Fruit fly (Drosophila melanogaster) whole organism, embryonic: ENCODE data around the gene lwr.

Source experiments
- CG1024 ChIP-seq: fragments of 200-800 bp; sonication (Bioruptor generic); IDR thresholded peaks from 2 replicates; pipeline ENCODE4 v1.3.6; 2022; ENCODE audit warnings: missing biosample characterization, missing genetic modification characterization
- CG10267 ChIP-seq: fragments of 200-800 bp; sonication (Bioruptor generic); optimal IDR thresholded peaks from 2 replicates; lab custom pipeline; 2018; ENCODE audit warnings: missing biosample characterization, mild to moderate bottlenecking, missing genetic modification characterization, moderate library complexity
- CG10274 ChIP-seq: fragments of 200-800 bp; sonication (Bioruptor generic); optimal IDR thresholded peaks from 3 replicates; lab custom pipeline; 2017; ENCODE audit warnings: missing biosample characterization, mild to moderate bottlenecking, missing genetic modification characterization
- CG11398 ChIP-seq: fragments of 200-800 bp; sonication (Bioruptor generic); optimal IDR thresholded peaks from 2 replicates; lab custom pipeline; 2016; ENCODE audit warnings: missing biosample characterization, missing genetic modification characterization
- CG11504 ChIP-seq: fragments of 200-800 bp; sonication (Bioruptor generic); optimal IDR thresholded peaks from 3 replicates; lab custom pipeline; 2019; ENCODE audit warnings: missing biosample characterization, mild to moderate bottlenecking, missing genetic modification characterization, moderate library complexity
- CG13287 ChIP-seq: fragments of 200-800 bp; sonication (Bioruptor generic); IDR thresholded peaks from 2 replicates; pipeline ENCODE4 v1.3.6; 2022; ENCODE audit warnings: missing biosample characterization, missing genetic modification characterization; ENCODE audit not compliant: partially characterized antibody
- CG15073 ChIP-seq: fragments of 200-800 bp; sonication (Bioruptor generic); optimal IDR thresholded peaks from 2 replicates; lab custom pipeline; 2016; ENCODE audit warnings: missing biosample characterization, missing genetic modification characterization
- CG17385 ChIP-seq: fragments of 200-800 bp; sonication (Bioruptor generic); optimal IDR thresholded peaks from 3 replicates; lab custom pipeline; 2018; ENCODE audit warnings: missing biosample characterization, mild to moderate bottlenecking, missing genetic modification characterization
- CG2199 ChIP-seq: fragments of 200-800 bp; sonication (Bioruptor generic); IDR thresholded peaks from 3 replicates; pipeline ENCODE4 v1.3.6; 2022; ENCODE audit warnings: missing biosample characterization, missing genetic modification characterization
- CG31224 ChIP-seq: fragments of 200-800 bp; sonication (Bioruptor generic); IDR thresholded peaks from 2 replicates; pipeline ENCODE4 v1.3.6; 2022; ENCODE audit warnings: missing biosample characterization, missing genetic modification characterization
- CG34224 ChIP-seq: fragments of 200-800 bp; sonication (Bioruptor generic); IDR thresholded peaks from 3 replicates; pipeline ENCODE4 v1.3.6; 2022; ENCODE audit warnings: missing biosample characterization, missing genetic modification characterization; ENCODE audit not compliant: partially characterized antibody
- CG7928 ChIP-seq: fragments of 200-800 bp; sonication (Bioruptor generic); optimal IDR thresholded peaks from 2 replicates; lab custom pipeline; 2017; ENCODE audit warnings: missing biosample characterization, mild to moderate bottlenecking, missing genetic modification characterization
- CoRest ChIP-seq: fragments of 200-800 bp; sonication (Bioruptor generic); optimal IDR thresholded peaks from 3 replicates; lab custom pipeline; 2018; ENCODE audit warnings: missing biosample characterization, mild to moderate bottlenecking, missing genetic modification characterization, moderate library complexity
- CrebB ChIP-seq: fragments of 200-800 bp; sonication (Bioruptor generic); optimal IDR thresholded peaks from 3 replicates; lab custom pipeline; 2018; ENCODE audit warnings: missing biosample characterization, mild to moderate bottlenecking, missing genetic modification characterization
- Ets65A ChIP-seq: fragments of 200-800 bp; sonication (Bioruptor generic); peaks from one replicate; lab custom pipeline; 2016; ENCODE audit warnings: missing biosample characterization, missing genetic modification characterization
- GATAe ChIP-seq: fragments of 200-800 bp; sonication (Bioruptor generic); conservative IDR thresholded peaks from 2 replicates; pipeline ENCODE4 v1.3.6; 2022; ENCODE audit warnings: missing biosample characterization, missing genetic modification characterization
- Gug ChIP-seq: fragments of 200-800 bp; sonication (Bioruptor generic); IDR thresholded peaks from 4 replicates; pipeline ENCODE4 v1.3.6; 2022; ENCODE audit warnings: missing biosample characterization, missing genetic modification characterization
- HLH4C ChIP-seq: fragments of 200-800 bp; sonication (Bioruptor generic); IDR thresholded peaks from 3 replicates; pipeline ENCODE4 v1.3.6; 2022; ENCODE audit warnings: missing biosample characterization, missing genetic modification characterization; ENCODE audit not compliant: partially characterized antibody
- Hand ChIP-seq: fragments of 200-800 bp; sonication (Bioruptor generic); optimal IDR thresholded peaks from 2 replicates; lab custom pipeline; 2017; ENCODE audit warnings: mild to moderate bottlenecking, missing biosample characterization, missing genetic modification reagents, missing genetic modification characterization
- HmgD ChIP-seq: fragments of 200-800 bp; sonication (Bioruptor generic); optimal IDR thresholded peaks from 3 replicates; lab custom pipeline; 2016; ENCODE audit warnings: missing biosample characterization, missing genetic modification characterization
- Mad ChIP-seq: fragments of 200-800 bp; sonication (Bioruptor generic); optimal IDR thresholded peaks from 2 replicates; lab custom pipeline; 2016; ENCODE audit warnings: missing biosample characterization, missing genetic modification characterization
- Ssrp ChIP-seq: fragments of 200-800 bp; sonication (Bioruptor generic); optimal IDR thresholded peaks from 2 replicates; lab custom pipeline; 2018; ENCODE audit warnings: missing biosample characterization, mild to moderate bottlenecking, missing genetic modification characterization, moderate library complexity
- Stat92E ChIP-seq, 3 experiments: fragments of >200 bp in 2 of 3; fragments of 200-800 bp in 1 of 3; sonication (Bioruptor generic) in 1 of 3; optimal IDR thresholded peaks; 2 replicates each; lab custom pipeline; 2017 to 2019; ENCODE audit warnings: missing biosample characterization in 3 of 3, missing genetic modification characterization in 3 of 3, mild to moderate bottlenecking in 1 of 3, moderate library complexity in 1 of 3
- Xrp1 ChIP-seq: fragments of 200-800 bp; sonication (Bioruptor generic); IDR thresholded peaks from 2 replicates; pipeline ENCODE4 v1.3.6; 2022; ENCODE audit warnings: missing biosample characterization, missing genetic modification characterization
- amos ChIP-seq: fragments of 200-800 bp; sonication (Bioruptor generic); IDR thresholded peaks from 2 replicates; pipeline ENCODE4 v1.3.6; 2022; ENCODE audit warnings: missing biosample characterization, missing genetic modification characterization; ENCODE audit not compliant: partially characterized antibody
- ato ChIP-seq: fragments of 200-800 bp; sonication (Bioruptor generic); IDR thresholded peaks from 2 replicates; pipeline ENCODE4 v1.3.6; 2022; ENCODE audit warnings: missing biosample characterization, missing genetic modification characterization; ENCODE audit not compliant: partially characterized antibody
- bbx ChIP-seq: fragments of 200-800 bp; sonication (Bioruptor generic); IDR thresholded peaks from 2 replicates; pipeline ENCODE4 v1.3.6; 2022; ENCODE audit warnings: missing biosample characterization, missing genetic modification characterization; ENCODE audit not compliant: partially characterized antibody
- btn ChIP-seq: fragments of 200-800 bp; sonication (Bioruptor generic); optimal IDR thresholded peaks from 2 replicates; lab custom pipeline; 2016; ENCODE audit warnings: missing biosample characterization, missing genetic modification characterization
- crp ChIP-seq, 2 experiments: fragments of 200-800 bp; sonication (Bioruptor generic); optimal IDR thresholded peaks; 2 replicates in 1 of 2; 3 replicates in 1 of 2; lab custom pipeline; 2017; ENCODE audit warnings: missing biosample characterization in 2 of 2, missing genetic modification characterization in 2 of 2, mild to moderate bottlenecking in 1 of 2, moderate library complexity in 1 of 2
- exex ChIP-seq: fragments of 200-800 bp; sonication (Bioruptor generic); optimal IDR thresholded peaks from 4 replicates; lab custom pipeline; 2018; ENCODE audit warnings: missing biosample characterization, mild to moderate bottlenecking, missing genetic modification characterization, moderate library complexity
- fru ChIP-seq: fragments of >200 bp; optimal IDR thresholded peaks from 2 replicates; lab custom pipeline; 2017
- gce ChIP-seq: fragments of 200-800 bp; sonication (Bioruptor generic); IDR thresholded peaks from 3 replicates; pipeline ENCODE4 v1.3.6; 2022; ENCODE audit warnings: missing biosample characterization, missing genetic modification characterization
- gfzf ChIP-seq: fragments of 200-800 bp; sonication (Bioruptor generic); optimal IDR thresholded peaks from 2 replicates; lab custom pipeline; 2016; ENCODE audit warnings: missing biosample characterization, mild to moderate bottlenecking, missing genetic modification characterization, moderate library complexity
- her ChIP-seq: fragments of 200-800 bp; sonication (Bioruptor generic); optimal IDR thresholded peaks from 2 replicates; lab custom pipeline; 2016; ENCODE audit warnings: missing biosample characterization, missing genetic modification characterization
- jigr1 ChIP-seq: fragments of 200-800 bp; sonication (Bioruptor generic); IDR thresholded peaks from 3 replicates; pipeline ENCODE4 v1.3.6; 2022; ENCODE audit warnings: missing biosample characterization, missing genetic modification characterization
- lov ChIP-seq, 2 experiments: fragments of 200-800 bp in 1 of 2; fragments of >200 bp in 1 of 2; sonication (Bioruptor generic) in 1 of 2; IDR thresholded peaks in 1 of 2; optimal IDR thresholded peaks in 1 of 2; 2 replicates in 1 of 2; 3 replicates in 1 of 2; pipeline versions ENCODE4 v1.3.6 to Lab custom; 2017 to 2022; ENCODE audit warnings: missing biosample characterization in 1 of 2, missing genetic modification characterization in 1 of 2
- org-1 ChIP-seq: fragments of 200-800 bp; sonication (Bioruptor generic); optimal IDR thresholded peaks from 2 replicates; lab custom pipeline; 2017; ENCODE audit warnings: missing biosample characterization, missing genetic modification characterization
- pzg ChIP-seq: fragments of 200-800 bp; sonication (Bioruptor generic); optimal IDR thresholded peaks from 3 replicates; lab custom pipeline; 2018; ENCODE audit warnings: missing biosample characterization, mild to moderate bottlenecking, missing genetic modification characterization, moderate library complexity
- rib ChIP-seq: fragments of 200-800 bp; sonication (Bioruptor generic); IDR thresholded peaks from 2 replicates; pipeline ENCODE4 v1.3.6; 2022; ENCODE audit warnings: missing biosample characterization, missing genetic modification characterization
- salm ChIP-seq: fragments of 200-800 bp; sonication (Bioruptor generic); optimal IDR thresholded peaks from 2 replicates; lab custom pipeline; 2018; ENCODE audit warnings: missing biosample characterization, mild to moderate bottlenecking, missing genetic modification characterization
- sens ChIP-seq: fragments of 200-800 bp; sonication (Bioruptor generic); peaks from one replicate; lab custom pipeline; 2016; ENCODE audit warnings: missing biosample characterization, missing genetic modification characterization
- slbo ChIP-seq: fragments of 200-800 bp; sonication (Bioruptor generic); IDR thresholded peaks from 2 replicates; pipeline ENCODE4 v1.3.6; 2022; ENCODE audit warnings: missing biosample characterization, missing genetic modification characterization
- sna ChIP-seq: fragments of 200-800 bp; sonication (Bioruptor generic); IDR thresholded peaks from 2 replicates; pipeline ENCODE4 v1.3.6; 2022; ENCODE audit warnings: missing biosample characterization, missing genetic modification characterization; ENCODE audit not compliant: partially characterized antibody
- tgo ChIP-seq: fragments of 200-800 bp; sonication (Bioruptor generic); IDR thresholded peaks from 3 replicates; pipeline ENCODE4 v1.3.6; 2022; ENCODE audit warnings: missing biosample characterization, missing genetic modification characterization
- tna ChIP-seq: fragments of 200-800 bp; sonication (Bioruptor generic); IDR thresholded peaks from 2 replicates; pipeline ENCODE4 v1.3.6; 2022; ENCODE audit warnings: missing biosample characterization, missing genetic modification characterization; ENCODE audit not compliant: partially characterized antibody
- toy ChIP-seq: fragments of 200-800 bp; sonication (Bioruptor generic); IDR thresholded peaks from 2 replicates; pipeline ENCODE4 v1.3.6; 2022; ENCODE audit warnings: missing biosample characterization, missing genetic modification characterization
- twi ChIP-seq: fragments of 200-800 bp; optimal IDR thresholded peaks from 2 replicates; lab custom pipeline; 2019; ENCODE audit warnings: missing biosample characterization, mild to moderate bottlenecking, missing genetic modification characterization, moderate library complexity
- zfh2 ChIP-seq: fragments of 200-800 bp; sonication (Bioruptor generic); optimal IDR thresholded peaks from 2 replicates; lab custom pipeline; 2016; ENCODE audit warnings: missing biosample characterization, missing genetic modification characterization

Gene lwr

dm6 chr2L:563769-564550 lies 21.6 kb upstream of the lwr start, which contains the start of the genes uncNacbeta and CG2794 (continued):
- peak in 1 of 3 experiments; percentile 43 for TF ChIP-seq Stat92E (GFP tag; optimal IDR thresholded peaks at IDR 0.05; lab: Kevin White, UChicago)
- peak; percentile 22 for TF ChIP-seq gfzf (GFP tag; lab: Kevin White, UChicago)
- TF ChIP-seq CrebB (tag; lab: Kevin White, UChicago) = no peak
- TF ChIP-seq GATAe (GFP tag; lab: Robert Waterston, UW) = no peak
- TF ChIP-seq CG1024 (GFP tag; lab: Robert Waterston, UW) = no peak
- 0 out of 2 replicates have a peak, but pooled peaks have one; percentile 21 for TF ChIP-seq CG31224 (GFP tag; lab: Robert Waterston, UW)
- no peak for TF ChIP-seq CG2199
- no peak for TF ChIP-seq CG11504 (tag; lab: Kevin White, UChicago)
- peak; percentile 83 for TF ChIP-seq tna (GFP tag; lab: Robert Waterston, UW)
- peak; percentile 82 for TF ChIP-seq CG13287 (GFP tag; lab: Robert Waterston, UW)
- TF ChIP-seq zfh2 (GFP tag; lab: Kevin White, UChicago) = peak; percentile 26
- TF ChIP-seq btn (GFP tag; lab: Kevin White, UChicago) = no peak
- TF ChIP-seq salm (tag; lab: Kevin White, UChicago) = no peak
- TF ChIP-seq fru = no peak
- TF ChIP-seq Ssrp (tag; lab: Kevin White, UChicago) = no peak
- peak; percentile 24; the same call in 1 of the 4 replicates for TF ChIP-seq Gug
- no peak for TF ChIP-seq tgo
- TF ChIP-seq amos (GFP tag; lab: Robert Waterston, UW) = peak; percentile 74
- no peak for TF ChIP-seq toy
- TF ChIP-seq lov (optimal IDR thresholded peaks at IDR 0.05; lab: Kevin White, UChicago) = no peak
- TF ChIP-seq lov (GFP tag; IDR thresholded peaks at IDR 0.05; lab: Robert Waterston, UW) = 0 out of 3 replicates have a peak, but pooled peaks have one; percentile 18
- peak in 1 of 2 experiments; percentile 61 for TF ChIP-seq crp (GFP tag; optimal IDR thresholded peaks at IDR 0.05; lab: Kevin White, UChicago)
- peak; percentile 83 for TF ChIP-seq HLH4C (GFP tag; lab: Robert Waterston, UW)
- peak; percentile 18; the same call in 1 of the 2 replicates for TF ChIP-seq Xrp1 (GFP tag; lab: Robert Waterston, UW)
- TF ChIP-seq CG7928 (GFP tag; lab: Kevin White, UChicago) = peak; percentile 64
- TF ChIP-seq Ets65A (GFP tag; lab: Kevin White, UChicago) = no peak
- no peak for TF ChIP-seq CG10274 (GFP tag; lab: Kevin White, UChicago)
- peak; percentile 67 for TF ChIP-seq sna (GFP tag; lab: Robert Waterston, UW)
- no peak for TF ChIP-seq CG15073 (GFP tag; lab: Kevin White, UChicago)
- TF ChIP-seq jigr1 (GFP tag; lab: Robert Waterston, UW) = no peak
- no peak for TF ChIP-seq CG17385 (GFP tag; lab: Kevin White, UChicago)
- peak; percentile 82 for TF ChIP-seq pzg
- TF ChIP-seq org-1 = no peak
- TF ChIP-seq HmgD = peak; percentile 57
- peak; percentile 25 for TF ChIP-seq CoRest (tag; lab: Kevin White, UChicago)
- TF ChIP-seq bbx (GFP tag; lab: Robert Waterston, UW) = peak; percentile 79
- TF ChIP-seq exex = no peak
- TF ChIP-seq her (GFP tag; lab: Kevin White, UChicago) = peak; percentile 12
- no peak for TF ChIP-seq Hand (GFP tag; lab: Kevin White, UChicago)
- TF ChIP-seq CG34224 (GFP tag; lab: Robert Waterston, UW) = peak; percentile 51; the same call in 2 of the 3 replicates
- TF ChIP-seq slbo (GFP tag; lab: Robert Waterston, UW) = peak; percentile 46; the same call in 1 of the 2 replicates
- TF ChIP-seq ato (GFP tag; lab: Robert Waterston, UW) = peak; percentile 85
- TF ChIP-seq gce (GFP tag; lab: Robert Waterston, UW) = no peak
- TF ChIP-seq twi (tag; lab: Kevin White, UChicago) = no peak
- peak; percentile 70 for TF ChIP-seq sens (GFP tag; lab: Kevin White, UChicago)
- no peak for TF ChIP-seq rib
- peak; percentile 38 for TF ChIP-seq CG10267 (tag; lab: Kevin White, UChicago)
- no peak for TF ChIP-seq Mad (GFP tag; lab: Kevin White, UChicago)
- TF ChIP-seq CG11398 (GFP tag; lab: Kevin White, UChicago) = peak; percentile 8
